Fruit fly (Drosophila melanogaster) whole organism, prepupa: ENCODE results near the gene CG13012.
A peak's percentile ranks its signal among the peaks of the same experiment; 100 is the strongest.

Experiments used
- Hr39 ChIP-seq: fragments of 200-800 bp; sonication (Bioruptor generic); optimal IDR thresholded peaks from 2 replicates; lab custom pipeline; 2016; ENCODE audit warnings: missing biosample characterization, missing genetic modification characterization
- fd59A ChIP-seq: fragments of 200-800 bp; sonication (Bioruptor generic); optimal IDR thresholded peaks from 2 replicates; lab custom pipeline; 2017; ENCODE audit warnings: missing biosample characterization, mild to moderate bottlenecking, missing genetic modification characterization, missing genetic modification reagents
- salr ChIP-seq, 2 experiments: fragments of 200-800 bp; sonication (Bioruptor generic); optimal IDR thresholded peaks; 3 replicates each; lab custom pipeline; 2016 to 2018; ENCODE audit warnings: missing biosample characterization in 2 of 2, missing genetic modification characterization in 2 of 2, mild to moderate bottlenecking in 1 of 2

- TF ChIP-seq fd59A (peak; percentile 6), salr (GFP tag; optimal IDR thresholded peaks at IDR 0.05; lab: Kevin White, UChicago) (no peak), Hr39 (no peak)
These were observed 13.9 kb upstream of the CG13012 start for dm6 chrX:16690499-16690898.
